Worm (Caenorhabditis elegans) whole organism, young adult: ENCODE results near the gene ran-3.
A peak's percentile ranks its signal among the peaks of the same experiment; 100 is the strongest.

Experiments
- B0019.2 ChIP-seq: fragments of 200-800 bp; sonication (Bioruptor generic); conservative IDR thresholded peaks from 2 replicates; pipeline ENCODE4 v1.3.6; 2022; ENCODE audit warnings: missing genetic modification reagents, missing genetic modification characterization, missing compliant biosample characterization
- B0336.3 ChIP-seq: fragments of 200-800 bp; sonication (Bioruptor generic); IDR thresholded peaks from 2 replicates; pipeline ENCODE4 v1.3.6; 2022; ENCODE audit warnings: missing genetic modification characterization, missing compliant biosample characterization
- C17E4.6 ChIP-seq: fragments of 200-800 bp; sonication (Bioruptor generic); IDR thresholded peaks from 2 replicates; pipeline ENCODE4 v1.3.6; 2022; ENCODE audit warnings: missing genetic modification reagents, missing genetic modification characterization, missing compliant biosample characterization
- K11D2.4 ChIP-seq: fragments of 200-800 bp; sonication (Bioruptor generic); IDR thresholded peaks from 2 replicates; pipeline ENCODE4 v1.3.6; 2022; ENCODE audit warnings: missing genetic modification reagents, missing genetic modification characterization, missing compliant biosample characterization
- Y53G8AR.9 ChIP-seq: fragments of 200-800 bp; sonication (Bioruptor generic); conservative IDR thresholded peaks from 2 replicates; pipeline ENCODE4 v1.3.6; 2022; ENCODE audit warnings: missing genetic modification reagents, missing genetic modification characterization, missing compliant biosample characterization
- Y79H2A.3 ChIP-seq: fragments of 200-800 bp; sonication (Bioruptor generic); conservative IDR thresholded peaks from 2 replicates; pipeline ENCODE4 v1.3.6; 2022; ENCODE audit warnings: missing genetic modification reagents, missing genetic modification characterization, missing compliant biosample characterization
- ZK185.1 ChIP-seq: sonication (generic microtip); optimal IDR thresholded peaks from 2 replicates; lab custom pipeline; 2016; ENCODE audit warnings: mild to moderate bottlenecking, missing genetic modification characterization, missing compliant biosample characterization; ENCODE audit not compliant: poor library complexity, severe bottlenecking
- ama-1 ChIP-seq, 3 experiments: fragments of 150-350 bp in 1 of 3; sonication (generic microtip) in 2 of 3; optimal IDR thresholded peaks; 2 replicates each; lab custom pipeline; 2014 to 2018; ENCODE audit warnings: missing biosample characterization in 2 of 3, missing genetic modification characterization in 2 of 3, missing genetic modification reagents in 2 of 3
- athp-1 ChIP-seq: sonication (generic microtip); optimal IDR thresholded peaks from 2 replicates; lab custom pipeline; 2017; ENCODE audit warnings: mild to moderate bottlenecking, missing genetic modification characterization, missing compliant biosample characterization
- attf-3 ChIP-seq: fragments of 200-800 bp; sonication (Bioruptor generic); conservative IDR thresholded peaks from 2 replicates; pipeline ENCODE4 v1.3.6; 2022; ENCODE audit warnings: missing genetic modification reagents, missing genetic modification characterization, missing compliant biosample characterization
- attf-6 ChIP-seq: fragments of 200-800 bp; sonication (Bioruptor generic); IDR thresholded peaks from 2 replicates; pipeline ENCODE4 v1.3.6; 2022; ENCODE audit warnings: missing genetic modification reagents, missing genetic modification characterization, missing compliant biosample characterization
- ceh-58 ChIP-seq: fragments of 200-800 bp; sonication (Bioruptor generic); IDR thresholded peaks from 2 replicates; pipeline ENCODE4 v1.3.6; 2022; ENCODE audit warnings: missing genetic modification characterization, missing compliant biosample characterization
- chd-7 ChIP-seq: sonication (generic microtip); optimal IDR thresholded peaks from 2 replicates; lab custom pipeline; 2016; ENCODE audit warnings: mild to moderate bottlenecking, missing genetic modification characterization, moderate library complexity, missing compliant biosample characterization
- efl-1 ChIP-seq: fragments of 150-350 bp; optimal IDR thresholded peaks from 2 replicates; lab custom pipeline; 2014; ENCODE audit warnings: missing biosample characterization, missing genetic modification reagents, missing genetic modification characterization
- egrh-3 ChIP-seq: fragments of 200-800 bp; sonication (Bioruptor generic); IDR thresholded peaks from 2 replicates; pipeline ENCODE4 v1.3.6; 2022; ENCODE audit warnings: missing genetic modification reagents, missing genetic modification characterization, missing compliant biosample characterization
- ekl-4 ChIP-seq: fragments of 200-800 bp; sonication (Bioruptor generic); IDR thresholded peaks from 2 replicates; pipeline ENCODE4 v1.3.6; 2022; ENCODE audit warnings: missing genetic modification reagents, missing genetic modification characterization, missing compliant biosample characterization
- him-1 ChIP-seq: sonication (generic microtip); optimal IDR thresholded peaks from 2 replicates; lab custom pipeline; 2016; ENCODE audit warnings: missing genotype, missing genetic modification reagents, missing genetic modification characterization, missing compliant biosample characterization
- hlh-12 ChIP-seq: sonication (generic microtip); optimal IDR thresholded peaks from 2 replicates; lab custom pipeline; 2016; ENCODE audit warnings: missing genetic modification characterization, missing compliant biosample characterization
- hmg-1.2 ChIP-seq: fragments of 200-800 bp; sonication (Bioruptor generic); IDR thresholded peaks from 2 replicates; pipeline ENCODE4 v1.3.6; 2022; ENCODE audit warnings: missing genetic modification reagents, missing genetic modification characterization, missing compliant biosample characterization
- hrde-1 ChIP-seq: sonication (generic microtip); optimal IDR thresholded peaks from 2 replicates; lab custom pipeline; 2016; ENCODE audit warnings: missing genetic modification characterization, mild to moderate bottlenecking, missing compliant biosample characterization, moderate library complexity, missing genotype, missing genetic modification reagents, borderline replicate concordance
- lin-26 ChIP-seq: fragments of 200-800 bp; sonication (Bioruptor generic); IDR thresholded peaks from 2 replicates; pipeline ENCODE4 v1.3.6; 2022; ENCODE audit warnings: missing genetic modification reagents, missing genetic modification characterization, missing compliant biosample characterization
- lsl-1 ChIP-seq: fragments of 200-800 bp; sonication (Bioruptor generic); optimal IDR thresholded peaks from 2 replicates; lab custom pipeline; 2018; ENCODE audit warnings: mild to moderate bottlenecking, missing genetic modification characterization, moderate library complexity, missing compliant biosample characterization
- madf-3 ChIP-seq: fragments of 200-800 bp; sonication (Bioruptor generic); IDR thresholded peaks from 2 replicates; pipeline ENCODE4 v1.3.6; 2022; ENCODE audit warnings: missing genetic modification reagents, missing genetic modification characterization, missing compliant biosample characterization
- madf-8 ChIP-seq: fragments of 200-800 bp; sonication (Bioruptor generic); conservative IDR thresholded peaks from 2 replicates; pipeline ENCODE4 v1.3.6; 2022; ENCODE audit warnings: missing genetic modification reagents, missing genetic modification characterization, missing compliant biosample characterization
- mel-28 ChIP-seq: sonication (generic microtip); optimal IDR thresholded peaks from 2 replicates; lab custom pipeline; 2016; ENCODE audit warnings: borderline replicate concordance, mild to moderate bottlenecking, missing genetic modification characterization, missing compliant biosample characterization
- rcor-1 ChIP-seq: fragments of 200-800 bp; sonication (Bioruptor generic); IDR thresholded peaks from 2 replicates; pipeline ENCODE4 v1.3.6; 2022; ENCODE audit warnings: missing genetic modification reagents, missing genetic modification characterization, missing compliant biosample characterization
- rec-8 ChIP-seq, 2 experiments: sonication (generic microtip); optimal IDR thresholded peaks; 2 replicates each; lab custom pipeline; 2016; ENCODE audit warnings: mild to moderate bottlenecking in 2 of 2, missing genetic modification characterization in 2 of 2, missing genetic modification reagents in 2 of 2, missing genotype in 2 of 2, missing biosample characterization in 1 of 2, missing compliant biosample characterization in 1 of 2, moderate library complexity in 1 of 2
- sea-2 ChIP-seq: fragments of 200-800 bp; sonication (Bioruptor generic); IDR thresholded peaks from 2 replicates; pipeline ENCODE4 v1.3.6; 2022; ENCODE audit warnings: missing genetic modification characterization, missing compliant biosample characterization
- snpc-1.1 ChIP-seq: sonication (generic microtip); optimal IDR thresholded peaks from 2 replicates; lab custom pipeline; 2017; ENCODE audit warnings: missing genetic modification characterization, mild to moderate bottlenecking, missing compliant biosample characterization, antibody characterized with exemption, moderate library complexity, missing genotype, missing genetic modification reagents; ENCODE audit not compliant: insufficient read depth
- snpc-1.3 ChIP-seq: sonication (generic microtip); optimal IDR thresholded peaks from 2 replicates; lab custom pipeline; 2017; ENCODE audit warnings: missing genetic modification characterization, mild to moderate bottlenecking, missing compliant biosample characterization, antibody characterized with exemption, moderate library complexity, missing genotype, missing genetic modification reagents; ENCODE audit not compliant: insufficient read depth
- snpc-3.4 ChIP-seq: sonication (generic microtip); optimal IDR thresholded peaks from 2 replicates; lab custom pipeline; 2017; ENCODE audit warnings: missing genetic modification characterization, mild to moderate bottlenecking, missing compliant biosample characterization, antibody characterized with exemption, moderate library complexity, missing genotype, missing genetic modification reagents
- snpc-4 ChIP-seq, 5 experiments: fragments of 150-350 bp in 1 of 5; sonication (generic microtip) in 4 of 5; optimal IDR thresholded peaks; 2 replicates each; lab custom pipeline; 2014 to 2018; ENCODE audit warnings: missing genetic modification characterization in 5 of 5, missing biosample characterization in 3 of 5, antibody characterized with exemption in 2 of 5, mild to moderate bottlenecking in 2 of 5, missing compliant biosample characterization in 2 of 5, missing genotype in 2 of 5, moderate library complexity in 2 of 5, missing genetic modification reagents in 1 of 5
- sptf-2 ChIP-seq: fragments of 200-800 bp; sonication (Bioruptor generic); optimal IDR thresholded peaks from 2 replicates; lab custom pipeline; 2018; ENCODE audit warnings: mild to moderate bottlenecking, missing genetic modification characterization, missing compliant biosample characterization
- tlf-1 ChIP-seq: fragments of 200-800 bp; sonication (Bioruptor generic); optimal IDR thresholded peaks from 2 replicates; lab custom pipeline; 2018; ENCODE audit warnings: mild to moderate bottlenecking, missing genetic modification characterization, missing compliant biosample characterization
- unc-62 ChIP-seq: fragments of 150-350 bp; optimal IDR thresholded peaks from 2 replicates; lab custom pipeline; 2014; ENCODE audit warnings: missing biosample characterization, missing genetic modification reagents, missing genetic modification characterization
- xnd-1 ChIP-seq: sonication (generic microtip); optimal IDR thresholded peaks from 2 replicates; lab custom pipeline; 2016; ENCODE audit warnings: missing genotype, missing genetic modification reagents, missing genetic modification characterization, missing compliant biosample characterization
- ztf-18 ChIP-seq: sonication (generic microtip); optimal IDR thresholded peaks from 2 replicates; lab custom pipeline; 2016; ENCODE audit warnings: missing genotype, mild to moderate bottlenecking, missing genetic modification characterization, missing compliant biosample characterization

ran-3 gene

ce11 chrII:8326228-8326960, 1.5 kb upstream of the ran-3 start (continued):
- TF ChIP-seq xnd-1: peak; percentile 2
- no peak for TF ChIP-seq hlh-12 (tag; lab: Kevin White, UChicago)
- no peak for TF ChIP-seq mel-28 (tag; lab: Kevin White, UChicago)
- TF ChIP-seq madf-8 (GFP tag; lab: Robert Waterston, UW): no peak
- no peak for TF ChIP-seq unc-62 (GFP tag; lab: Kevin White, UChicago)
- TF ChIP-seq Y53G8AR.9 (GFP tag; lab: Robert Waterston, UW): 0 out of 2 replicates have a peak, but pooled peaks have one; percentile 50
- TF ChIP-seq C17E4.6 (GFP tag; lab: Robert Waterston, UW): 0 out of 2 replicates have a peak, but pooled peaks have one; percentile 5
- TF ChIP-seq snpc-4 (GFP tag; optimal IDR thresholded peaks at IDR 0.05; lab: Kevin White, UChicago): peak; percentile 5
- peak in 1 of 4 experiments; percentile 17 for TF ChIP-seq snpc-4 (tag; optimal IDR thresholded peaks at IDR 0.05; lab: Kevin White, UChicago)
- no peak for TF ChIP-seq sea-2 (GFP tag; lab: Robert Waterston, UW)
- TF ChIP-seq ama-1 (optimal IDR thresholded peaks at IDR 0.05; lab: Kevin White, UChicago): no peak
- TF ChIP-seq ama-1 (GFP tag; optimal IDR thresholded peaks at IDR 0.05; lab: Kevin White, UChicago): peak in 1 of 2 experiments; percentile 43
- no peak for TF ChIP-seq attf-3
- TF ChIP-seq Y79H2A.3 (GFP tag; lab: Robert Waterston, UW): peak; percentile 52; the same call in 1 of the 2 replicates
- TF ChIP-seq him-1 (tag; lab: Kevin White, UChicago): no peak
- peak; percentile 51 for TF ChIP-seq tlf-1 (GFP tag; lab: Kevin White, UChicago)
- TF ChIP-seq hmg-1.2 (GFP tag; lab: Robert Waterston, UW): peak; percentile 10
- TF ChIP-seq ceh-58 (GFP tag; lab: Robert Waterston, UW): 0 out of 2 replicates have a peak, but pooled peaks have one; percentile 48
- TF ChIP-seq snpc-3.4 (tag; lab: Kevin White, UChicago): peak; percentile 67
- TF ChIP-seq B0336.3 (GFP tag; lab: Robert Waterston, UW): peak; percentile 43; the same call in 1 of the 2 replicates
- peak; percentile 3 for TF ChIP-seq lsl-1 (GFP tag; lab: Kevin White, UChicago)
- TF ChIP-seq rcor-1: 0 out of 2 replicates have a peak, but pooled peaks have one; percentile 42
- TF ChIP-seq athp-1 (tag; lab: Kevin White, UChicago): peak; percentile 14
- 0 out of 2 replicates have a peak, but pooled peaks have one; percentile 30 for TF ChIP-seq lin-26 (GFP tag; lab: Robert Waterston, UW)
- TF ChIP-seq madf-3 (GFP tag; lab: Robert Waterston, UW): peak; percentile 85
- TF ChIP-seq rec-8 (tag; optimal IDR thresholded peaks at IDR 0.05; lab: Kevin White, UChicago): peak in 1 of 2 experiments; percentile 17
- TF ChIP-seq hrde-1 (tag; lab: Kevin White, UChicago): peak; percentile 73
- TF ChIP-seq, all 124 proteins: peak for 28

- TF ChIP-seq K11D2.4 (GFP tag; lab: Robert Waterston, UW) (no peak), lsl-1 (GFP tag; lab: Kevin White, UChicago) (no peak), ztf-18 (no peak), attf-6 (no peak), hmg-1.2 (GFP tag; lab: Robert Waterston, UW) (no peak), ekl-4 (no peak), mel-28 (tag; lab: Kevin White, UChicago) (no peak), efl-1 (GFP tag; lab: Kevin White, UChicago) (no peak), egrh-3 (GFP tag; lab: Robert Waterston, UW) (no peak), snpc-1.1 (tag; lab: Kevin White, UChicago) (no peak), sptf-2 (GFP tag; lab: Kevin White, UChicago) (no peak), ZK185.1 (tag; lab: Kevin White, UChicago) (no peak), snpc-1.3 (tag; lab: Kevin White, UChicago) (no peak), unc-62 (GFP tag; lab: Kevin White, UChicago) (no peak), chd-7 (no peak), rcor-1 (no peak), B0019.2 (GFP tag; lab: Robert Waterston, UW) (no peak)
Measured at ce11 chrII:8321244-8321643, 3.6 kb downstream of the ran-3 start, which contains the start of gene shw-1. Gene shw-1 (minus strand): TSS chrII:8321471.
